Worm (Caenorhabditis elegans): ENCODE measurements around the gene ptl-1.

DNA sequence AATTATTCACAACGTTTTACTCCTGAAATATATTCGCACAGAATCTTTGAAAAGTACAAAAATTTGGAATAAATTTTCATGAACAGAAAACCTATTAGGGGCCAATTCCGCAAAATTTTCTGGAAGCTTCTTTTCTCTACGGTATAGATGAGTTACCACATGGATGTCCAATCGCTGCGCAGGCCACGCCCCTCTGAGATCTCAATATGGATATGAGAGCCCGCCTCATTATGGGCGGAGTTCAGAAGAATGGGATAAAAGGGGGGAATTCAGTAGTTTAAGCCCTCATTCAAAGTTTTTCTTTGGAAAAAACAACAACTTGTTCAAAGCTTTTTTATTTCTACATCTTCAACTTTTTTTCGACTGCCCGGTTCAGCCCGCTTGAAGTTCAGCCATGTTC is 46.6 kb downstream of the ptl-1 start, which contains the start of gene daf-7:
- TF ChIP-seq sox-4 (tag; optimal IDR thresholded peaks at IDR 0.05) (no peak), K02D7.2 (tag; optimal IDR thresholded peaks at IDR 0.05) (no peak), nhr-232 (tag; optimal IDR thresholded peaks at IDR 0.05) (no peak), madf-2 (tag; optimal IDR thresholded peaks at IDR 0.05) (no peak), hlh-30 (tag; optimal IDR thresholded peaks at IDR 0.05; ENCODE audit: insufficient read depth) (no peak), rnt-1 (tag; optimal IDR thresholded peaks at IDR 0.05) (no peak), fax-1 (tag; optimal IDR thresholded peaks at IDR 0.05) (no peak), ceh-9 (tag; optimal IDR thresholded peaks at IDR 0.05) (no peak), hlh-8 (tag; optimal IDR thresholded peaks at IDR 0.05) (no peak), nhr-11 (tag; optimal IDR thresholded peaks at IDR 0.05) (no peak), elt-2 (tag; optimal IDR thresholded peaks at IDR 0.05) (no peak)
